Worm (Caenorhabditis elegans) whole organism, midembryonic: ENCODE measurements around the gene irld-8.

Source experiments
- T22C8.4 ChIP-seq: fragments of 200-800 bp; sonication (Bioruptor generic); IDR thresholded peaks from 2 replicates; pipeline ENCODE4 v1.3.6; 2022; ENCODE audit warnings: missing genetic modification characterization, missing compliant biosample characterization
- cog-1 ChIP-seq: sonication (generic microtip); optimal IDR thresholded peaks from 2 replicates; lab custom pipeline; 2016; ENCODE audit warnings: missing genetic modification characterization, missing compliant biosample characterization
- flt-1 ChIP-seq: fragments of 200-800 bp; sonication (Bioruptor generic); IDR thresholded peaks from 2 replicates; pipeline ENCODE4 v1.3.6; 2022; ENCODE audit warnings: missing genetic modification characterization, missing compliant biosample characterization
- klf-2 ChIP-seq: fragments of 200-800 bp; sonication (Bioruptor generic); conservative IDR thresholded peaks from 2 replicates; pipeline ENCODE4 v1.3.6; 2022; ENCODE audit warnings: missing genetic modification reagents, missing genetic modification characterization, missing compliant biosample characterization
- ztf-23 ChIP-seq: fragments of 200-800 bp; sonication (Bioruptor generic); IDR thresholded peaks from 2 replicates; pipeline ENCODE4 v1.3.6; 2022; ENCODE audit warnings: missing genetic modification reagents, missing genetic modification characterization, missing compliant biosample characterization
- ztf-29 ChIP-seq: fragments of 200-800 bp; sonication (Bioruptor generic); IDR thresholded peaks from 2 replicates; pipeline ENCODE4 v1.3.6; 2022; ENCODE audit warnings: missing genetic modification reagents, missing genetic modification characterization, missing compliant biosample characterization

DNA sequence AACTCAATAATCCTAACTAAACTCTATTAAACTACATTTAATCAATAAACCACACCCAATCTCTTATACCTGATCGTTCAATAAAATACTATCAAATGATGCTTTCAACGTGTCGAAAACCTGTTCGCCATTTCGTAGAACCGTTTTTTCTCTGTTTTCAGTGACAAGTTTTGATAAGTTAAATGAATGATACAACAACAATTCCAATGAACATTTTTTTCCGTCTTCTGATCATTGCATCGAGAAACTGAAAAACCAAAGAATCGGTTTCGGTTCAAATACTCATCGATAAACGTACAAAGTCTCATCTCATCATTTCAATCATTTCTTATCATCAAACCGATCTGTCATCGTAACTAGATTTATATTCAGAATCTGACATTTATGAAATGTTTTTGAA, 12.4 kb upstream of the irld-8 start:
- TF ChIP-seq flt-1 (GFP tag; lab: Robert Waterston, UW) (no peak), ztf-23 (GFP tag; lab: Robert Waterston, UW) (no peak), ztf-29 (GFP tag; lab: Robert Waterston, UW) (no peak), cog-1 (no peak), T22C8.4 (GFP tag; lab: Robert Waterston, UW) (no peak), klf-2 (no peak)
